Worm (Caenorhabditis elegans) whole organism, L4/young adult: Measurements from ENCODE around the gene col-138.
"Not testable (repeated sequence)": the region's sequence is repeated elsewhere in the genome, so short reads cannot be mapped to it uniquely, and the experiment has no call there.

ENCODE experiments used
- W03F9.2 ChIP-seq: fragments of 150-350 bp; optimal IDR thresholded peaks from 2 replicates; lab custom pipeline; 2014; ENCODE audit warnings: missing biosample characterization, missing genetic modification characterization
- dao-5 ChIP-seq: sonication (generic microtip); optimal IDR thresholded peaks from 2 replicates; lab custom pipeline; 2016; ENCODE audit warnings: missing genotype, missing genetic modification characterization, moderate library complexity, missing compliant biosample characterization
- him-1 ChIP-seq: sonication (generic microtip); optimal IDR thresholded peaks from 2 replicates; lab custom pipeline; 2016; ENCODE audit warnings: missing genotype, missing genetic modification reagents, missing genetic modification characterization, missing compliant biosample characterization

The col-138 gene

ce11 chrIV:17179565-17179964 lies 4.0 kb downstream of the col-138 start:
- TF ChIP-seq W03F9.2 (tag; lab: Kevin White, UChicago): no peak
- no peak for TF ChIP-seq him-1
- TF ChIP-seq dao-5 (tag; lab: Kevin White, UChicago): no peak

ce11 chrIV:17179071-17179470 lies 4.5 kb downstream of the col-138 start:
- TF ChIP-seq dao-5 (tag; lab: Kevin White, UChicago) (no peak), W03F9.2 (tag; lab: Kevin White, UChicago) (no peak), him-1 (no peak)

- TF ChIP-seq W03F9.2 (tag; lab: Kevin White, UChicago): no peak
- no peak for TF ChIP-seq him-1
- no peak for TF ChIP-seq dao-5 (tag; lab: Kevin White, UChicago)
These were observed 7.4 kb downstream of the col-138 start, which contains the start of gene C52D10.3 for ce11 chrIV:17176177-17176576. TSS of gene C52D10.3 (plus strand) at chrIV:17176477.

- TF ChIP-seq dao-5 (tag; lab: Kevin White, UChicago): no peak
- no peak for TF ChIP-seq him-1
- no peak for TF ChIP-seq W03F9.2 (tag; lab: Kevin White, UChicago)
These were observed 8.5 kb downstream of the col-138 start for ce11 chrIV:17174980-17175379.

- TF ChIP-seq dao-5 (tag; lab: Kevin White, UChicago): no peak
- TF ChIP-seq W03F9.2 (tag; lab: Kevin White, UChicago): no peak
- TF ChIP-seq him-1: no peak
These were observed 9.4 kb downstream of the col-138 start for ce11 chrIV:17174087-17174486.

- TF ChIP-seq him-1 (no peak), W03F9.2 (tag; lab: Kevin White, UChicago) (no peak), dao-5 (tag; lab: Kevin White, UChicago) (no peak)
These were observed 11.8 kb downstream of the col-138 start for ce11 chrIV:17171732-17172131.

ce11 chrIV:17166974-17167373 lies 16.6 kb downstream of the col-138 start, which contains the start of gene skr-12:
TSS of gene skr-12 (plus strand) at chrIV:17167274.
- no peak for TF ChIP-seq dao-5 (tag; lab: Kevin White, UChicago)
- no peak for TF ChIP-seq W03F9.2 (tag; lab: Kevin White, UChicago)
- TF ChIP-seq him-1: no peak

ce11 chrIV:17165734-17166133 lies 17.8 kb downstream of the col-138 start, which contains the start of gene skr-8:
TSS of gene skr-8 (minus strand) at chrIV:17165834.
- not testable (repeated sequence) for TF ChIP-seq him-1; dao-5 (tag; lab: Kevin White, UChicago); W03F9.2 (tag; lab: Kevin White, UChicago)

- TF ChIP-seq dao-5 (tag; lab: Kevin White, UChicago); him-1; W03F9.2 (tag; lab: Kevin White, UChicago): not testable (repeated sequence)
These were observed 20.3 kb downstream of the col-138 start, which contains the start of gene skr-9 for ce11 chrIV:17163273-17163672. TSS of gene skr-9 (plus strand) at chrIV:17163573.

ce11 chrIV:17162515-17162914 lies 21.0 kb downstream of the col-138 start, which contains the start of gene skr-13:
TSS of gene skr-13 (minus strand) at chrIV:17162615.
- TF ChIP-seq W03F9.2 (tag; lab: Kevin White, UChicago): no peak
- TF ChIP-seq him-1: no peak
- no peak for TF ChIP-seq dao-5 (tag; lab: Kevin White, UChicago)

- TF ChIP-seq dao-5 (tag; lab: Kevin White, UChicago) (no peak), W03F9.2 (tag; lab: Kevin White, UChicago) (no peak), him-1 (no peak)
These were observed 30.5 kb downstream of the col-138 start for ce11 chrIV:17153002-17153401.

ce11 chrIV:17150871-17151270 lies 32.7 kb downstream of the col-138 start, which contains the start of gene Y116A8C.40:
TSS of gene Y116A8C.40 (minus strand) at chrIV:17150971.
- TF ChIP-seq dao-5 (tag; lab: Kevin White, UChicago): no peak
- no peak for TF ChIP-seq him-1
- no peak for TF ChIP-seq W03F9.2 (tag; lab: Kevin White, UChicago)

ce11 chrIV:17150418-17150817 lies 33.1 kb downstream of the col-138 start:
- TF ChIP-seq W03F9.2 (tag; lab: Kevin White, UChicago): no peak
- TF ChIP-seq dao-5 (tag; lab: Kevin White, UChicago): no peak
- no peak for TF ChIP-seq him-1
